Worm (Caenorhabditis elegans) whole organism, dauer: ENCODE data around the gene Y116A8C.24.
"Not testable (repeated sequence)": the region's sequence is repeated elsewhere in the genome, so short reads cannot be mapped to it uniquely, and the experiment has no call there.

ENCODE experiments used
- unc-62 ChIP-seq: sonication (generic microtip); optimal IDR thresholded peaks from 2 replicates; lab custom pipeline; 2017; ENCODE audit warnings: missing biosample characterization, missing genetic modification reagents, missing genetic modification characterization

Y116A8C.24 gene

ce11 chrIV:17100148-17100547 is 29.5 kb upstream of the Y116A8C.24 start, which contains the start of gene bca-2:
bca-2 (minus strand) TSS chrIV:17100248.
- TF ChIP-seq unc-62 = no peak

- no peak for TF ChIP-seq unc-62
These were observed 28.4 kb upstream of the Y116A8C.24 start for ce11 chrIV:17099113-17099512.

ce11 chrIV:17096168-17096567 is 25.5 kb upstream of the Y116A8C.24 start, which contains the start of gene Y116A8C.27:
Y116A8C.27 (minus strand) TSS chrIV:17096268.
- no peak for TF ChIP-seq unc-62

ce11 chrIV:17093701-17094100 is 23.0 kb upstream of the Y116A8C.24 start, which contains the start of gene Y116A8C.29:
Y116A8C.29 (plus strand) TSS chrIV:17094028.
- TF ChIP-seq unc-62 = no peak

ce11 chrIV:17088849-17089248 is 18.2 kb upstream of the Y116A8C.24 start, which contains the start of gene Y116A8C.43:
Y116A8C.43 (plus strand) TSS chrIV:17088851.
- no peak for TF ChIP-seq unc-62

ce11 chrIV:17087384-17088099 is 16.9 kb upstream of the Y116A8C.24 start, which contains the start of the genes snx-13 and snr-1:
snx-13 (minus strand) TSS chrIV:17087438.
snr-1 (plus strand) TSS chrIV:17088049.
- no peak for TF ChIP-seq unc-62

ce11 chrIV:17084839-17085238 is 14.1 kb upstream of the Y116A8C.24 start:
- TF ChIP-seq unc-62 = no peak

- TF ChIP-seq unc-62 = no peak
These were observed 13.6 kb upstream of the Y116A8C.24 start for ce11 chrIV:17084317-17084716.

- no peak for TF ChIP-seq unc-62
These were observed 8.0 kb upstream of the Y116A8C.24 start, which contains the start of gene Y116A8C.25 for ce11 chrIV:17078649-17079048. Y116A8C.25 (minus strand) TSS chrIV:17078749.

ce11 chrIV:17064937-17065336 is 5.8 kb downstream of the Y116A8C.24 start, which contains the start of gene Y116A8C.465:
Y116A8C.465 (plus strand) TSS chrIV:17065237.
- not testable (repeated sequence) for TF ChIP-seq unc-62

ce11 chrIV:17063700-17064099 is 7.0 kb downstream of the Y116A8C.24 start, which contains the start of gene Y116A8C.467:
Y116A8C.467 (minus strand) TSS chrIV:17063800.
- not testable (repeated sequence) for TF ChIP-seq unc-62

ce11 chrIV:17058036-17058435 is 12.7 kb downstream of the Y116A8C.24 start, which contains the start of gene Y116A8C.44:
Y116A8C.44 (minus strand) TSS chrIV:17058136.
- no peak for TF ChIP-seq unc-62

- TF ChIP-seq unc-62 = no peak
These were observed 17.4 kb downstream of the Y116A8C.24 start, which contains the start of gene Y116A8C.23 for ce11 chrIV:17053261-17053660. Y116A8C.23 (plus strand) TSS chrIV:17053561.

ce11 chrIV:17048257-17048656 is 22.4 kb downstream of the Y116A8C.24 start, which contains the start of gene athp-3:
athp-3 (minus strand) TSS chrIV:17048357.
- TF ChIP-seq unc-62 = no peak

ce11 chrIV:17045691-17046090 is 25.0 kb downstream of the Y116A8C.24 start, which contains the start of gene clec-195:
clec-195 (minus strand) TSS chrIV:17045791.
- no peak for TF ChIP-seq unc-62

ce11 chrIV:17040618-17041017 is 30.1 kb downstream of the Y116A8C.24 start, which contains the start of gene Y116A8C.20:
Y116A8C.20 (plus strand) TSS chrIV:17040918.
- no peak for TF ChIP-seq unc-62

ce11 chrIV:17039545-17039944 is 31.1 kb downstream of the Y116A8C.24 start, which contains the start of gene Y116A8C.19:
Y116A8C.19 (minus strand) TSS chrIV:17039645.
- no peak for TF ChIP-seq unc-62
